Fruit fly (Drosophila melanogaster): ENCODE results near the gene obst-H.

Gene obst-H

dm6 chr3L:15553993-15554644 lies 25.1 kb upstream of the obst-H start, which contains the start of gene AGO2 (continued):
- TF ChIP-seq eve (GFP tag; optimal IDR thresholded peaks at IDR 0.05), result no peak
- TF ChIP-seq CG8765 (GFP tag; IDR thresholded peaks at IDR 0.05), result no peak
- no peak for TF ChIP-seq CG6254 (GFP tag; optimal IDR thresholded peaks at IDR 0.05)
- TF ChIP-seq exex (tag; optimal IDR thresholded peaks at IDR 0.05), result peak; percentile 33
- no peak for TF ChIP-seq Oaz (GFP tag; IDR thresholded peaks at IDR 0.05)
- peak; percentile 68; the same call in 2 of the 3 replicates for TF ChIP-seq CG16813 (GFP tag; IDR thresholded peaks at IDR 0.05; ENCODE audit: partially characterized antibody)
- TF ChIP-seq caup (GFP tag; optimal IDR thresholded peaks at IDR 0.05; ENCODE audit: severe bottlenecking), result no peak
- TF ChIP-seq zen (tag; optimal IDR thresholded peaks at IDR 0.05), result no peak
- TF ChIP-seq bab2 (GFP tag; optimal IDR thresholded peaks at IDR 0.05), result no peak
- TF ChIP-seq CG8290 (GFP tag; optimal IDR thresholded peaks at IDR 0.05), result peak; percentile 2
- no peak for TF ChIP-seq CG8290 (tag; optimal IDR thresholded peaks at IDR 0.05)
- TF ChIP-seq CG4617 (GFP tag; optimal IDR thresholded peaks at IDR 0.05; ENCODE audit: borderline replicate concordance), result peak; percentile 93
- TF ChIP-seq onecut (GFP tag; IDR thresholded peaks at IDR 0.05), result peak; percentile 47
- TF ChIP-seq wek (GFP tag; optimal IDR thresholded peaks at IDR 0.05), result peak; percentile 17
- no peak for TF ChIP-seq corto (GFP tag; optimal IDR thresholded peaks at IDR 0.05)
- TF ChIP-seq Poxn (GFP tag; IDR thresholded peaks at IDR 0.05), result no peak
- TF ChIP-seq prd (optimal IDR thresholded peaks at IDR 0.05), result no peak
- 0 out of 3 replicates have a peak, but pooled peaks have one; percentile 14 for TF ChIP-seq prd (GFP tag; IDR thresholded peaks at IDR 0.05)
- TF ChIP-seq disco-r (GFP tag; optimal IDR thresholded peaks at IDR 0.05), result no peak
- no peak for TF ChIP-seq dimm (GFP tag; IDR thresholded peaks at IDR 0.05)
- TF ChIP-seq fd96Cb (tag; optimal IDR thresholded peaks at IDR 0.05), result no peak
- peak; percentile 90 for TF ChIP-seq phol (tag; optimal IDR thresholded peaks at IDR 0.05)
- no peak for TF ChIP-seq Max (GFP tag; optimal IDR thresholded peaks at IDR 0.05)
- peak; percentile 39 for TF ChIP-seq pb (GFP tag; optimal IDR thresholded peaks at IDR 0.05)
- peak; percentile 23 for TF ChIP-seq CoRest (tag; optimal IDR thresholded peaks at IDR 0.05)
- TF ChIP-seq hbn (GFP tag; IDR thresholded peaks at IDR 0.05; ENCODE audit: partially characterized antibody), result peak; percentile 50
- no peak for TF ChIP-seq Optix (GFP tag; IDR thresholded peaks at IDR 0.05)
- TF ChIP-seq CG5953 (GFP tag; IDR thresholded peaks at IDR 0.05), result no peak
- TF ChIP-seq CG10654 (GFP tag; optimal IDR thresholded peaks at IDR 0.05), result no peak
- no peak for TF ChIP-seq bsh (GFP tag; optimal IDR thresholded peaks at IDR 0.05)
- peak; percentile 62 for TF ChIP-seq pzg (GFP tag; optimal IDR thresholded peaks at IDR 0.05)
- TF ChIP-seq CG6689 (GFP tag; IDR thresholded peaks at IDR 0.05), result 0 out of 2 replicates have a peak, but pooled peaks have one; percentile 28
- peak; percentile 92 for TF ChIP-seq Dp (GFP tag; optimal IDR thresholded peaks at IDR 0.05)
- no peak for TF ChIP-seq CG13775 (GFP tag; optimal IDR thresholded peaks at IDR 0.05)
- peak; percentile 75 for TF ChIP-seq tna (GFP tag; IDR thresholded peaks at IDR 0.05; ENCODE audit: partially characterized antibody)
- TF ChIP-seq CG15696 (tag; optimal IDR thresholded peaks at IDR 0.05), result no peak
- peak; percentile 34; the same call in 1 of the 2 replicates for TF ChIP-seq vvl (GFP tag; IDR thresholded peaks at IDR 0.05)
- peak; percentile 62 for TF ChIP-seq ato (GFP tag; IDR thresholded peaks at IDR 0.05; ENCODE audit: partially characterized antibody)
- peak in 1 of 2 experiments; percentile 29 for TF ChIP-seq Eip74EF (GFP tag; optimal IDR thresholded peaks at IDR 0.05)
- no peak for TF ChIP-seq CG17912 (GFP tag; optimal IDR thresholded peaks at IDR 0.05)
- TF ChIP-seq CG13123 (GFP tag; optimal IDR thresholded peaks at IDR 0.05), result no peak
- TF ChIP-seq CG14710 (tag; optimal IDR thresholded peaks at IDR 0.05), result peak; percentile 81
- TF ChIP-seq CG17361 (GFP tag; IDR thresholded peaks at IDR 0.05), result peak; percentile 32; the same call in 1 of the 3 replicates
- peak; percentile 59 for TF ChIP-seq Sin3A (optimal IDR thresholded peaks at IDR 0.05)
- TF ChIP-seq NC2β (GFP tag; optimal IDR thresholded peaks at IDR 0.05), result no peak
- peak; percentile 45; the same call in 1 of the 3 replicates for TF ChIP-seq Doc3 (GFP tag; IDR thresholded peaks at IDR 0.05; ENCODE audit: partially characterized antibody)
- peak; percentile 76 for TF ChIP-seq CG11504 (tag; optimal IDR thresholded peaks at IDR 0.05)
- no peak for TF ChIP-seq CG11247 (GFP tag; IDR thresholded peaks at IDR 0.05)
- TF ChIP-seq Meics (GFP tag; optimal IDR thresholded peaks at IDR 0.05), result no peak

Data from whole organism, embryonic.